Fruit fly (Drosophila melanogaster) whole organism, prepupa: ENCODE measurements around the gene COX7AL2.

Experiments used
- CG10631 ChIP-seq: fragments of 200-800 bp; sonication (Bioruptor generic); optimal IDR thresholded peaks from 2 replicates; lab custom pipeline; 2016; ENCODE audit warnings: missing biosample characterization, missing genetic modification characterization
- CG10669 ChIP-seq: fragments of 200-800 bp; sonication (Bioruptor generic); optimal IDR thresholded peaks from 3 replicates; lab custom pipeline; 2018; ENCODE audit warnings: missing biosample characterization, mild to moderate bottlenecking, missing genetic modification characterization, moderate library complexity
- CG11294 ChIP-seq: fragments of 200-800 bp; sonication (Bioruptor generic); IDR thresholded peaks from 2 replicates; pipeline ENCODE4 v1.3.6; 2022; ENCODE audit warnings: missing biosample characterization, missing genetic modification characterization
- CG11762 ChIP-seq: fragments of 200-800 bp; sonication (Bioruptor generic); optimal IDR thresholded peaks from 3 replicates; lab custom pipeline; 2016; ENCODE audit warnings: missing biosample characterization, missing genetic modification characterization; ENCODE audit not compliant: insufficient read depth
- CG11902 ChIP-seq: fragments of 200-800 bp; sonication (Bioruptor generic); optimal IDR thresholded peaks from 3 replicates; lab custom pipeline; 2016; ENCODE audit warnings: missing biosample characterization, missing genetic modification characterization
- CG15336 ChIP-seq: fragments of 200-800 bp; sonication (Bioruptor generic); IDR thresholded peaks from 2 replicates; pipeline ENCODE4 v1.3.6; 2022; ENCODE audit warnings: missing biosample characterization, missing genetic modification characterization
- CG1621 ChIP-seq: fragments of 200-800 bp; sonication (Bioruptor generic); optimal IDR thresholded peaks from 3 replicates; lab custom pipeline; 2018; ENCODE audit warnings: missing biosample characterization, mild to moderate bottlenecking, missing genetic modification characterization
- CG16779 ChIP-seq: fragments of 200-800 bp; sonication (Bioruptor generic); optimal IDR thresholded peaks from 3 replicates; lab custom pipeline; 2017; ENCODE audit warnings: missing biosample characterization, mild to moderate bottlenecking, missing genetic modification characterization
- CG3032 ChIP-seq: fragments of 200-800 bp; optimal IDR thresholded peaks from 2 replicates; lab custom pipeline; 2019; ENCODE audit warnings: missing biosample characterization, mild to moderate bottlenecking, missing genetic modification characterization, moderate library complexity
- CG31627 ChIP-seq: fragments of 200-800 bp; sonication (Bioruptor generic); optimal IDR thresholded peaks from 3 replicates; lab custom pipeline; 2016; ENCODE audit warnings: missing biosample characterization, missing genetic modification characterization
- CG32006 ChIP-seq: fragments of 200-800 bp; sonication (Bioruptor generic); optimal IDR thresholded peaks from 3 replicates; lab custom pipeline; 2017; ENCODE audit warnings: missing biosample characterization, mild to moderate bottlenecking, missing genetic modification characterization
- CG3919 ChIP-seq: fragments of 200-800 bp; sonication (Bioruptor generic); optimal IDR thresholded peaks from 3 replicates; lab custom pipeline; 2016; ENCODE audit warnings: missing biosample characterization, missing genetic modification characterization
- CG4318 ChIP-seq: fragments of 200-800 bp; sonication (Bioruptor generic); optimal IDR thresholded peaks from 3 replicates; lab custom pipeline; 2017; ENCODE audit warnings: missing biosample characterization, mild to moderate bottlenecking, missing genetic modification characterization
- CG6792 ChIP-seq: fragments of 200-800 bp; sonication (Bioruptor generic); optimal IDR thresholded peaks from 3 replicates; lab custom pipeline; 2016; ENCODE audit warnings: missing biosample characterization, missing genetic modification characterization
- CG6808 ChIP-seq: fragments of 200-800 bp; sonication (Bioruptor generic); optimal IDR thresholded peaks from 3 replicates; lab custom pipeline; 2017; ENCODE audit warnings: missing biosample characterization, missing genetic modification characterization, mild to moderate bottlenecking, moderate library complexity, missing genetic modification reagents
- CG6854 ChIP-seq: fragments of 200-800 bp; sonication (Bioruptor generic); optimal IDR thresholded peaks from 2 replicates; lab custom pipeline; 2017; ENCODE audit warnings: missing biosample characterization, mild to moderate bottlenecking, missing genetic modification characterization
- CG7368 ChIP-seq: fragments of 200-800 bp; sonication (Bioruptor generic); optimal IDR thresholded peaks from 3 replicates; lab custom pipeline; 2016; ENCODE audit warnings: missing biosample characterization, missing genetic modification characterization
- CG8119 ChIP-seq: fragments of 200-800 bp; sonication (Bioruptor generic); IDR thresholded peaks from 3 replicates; pipeline ENCODE4 v1.3.6; 2022; ENCODE audit warnings: missing biosample characterization, missing genetic modification characterization
- CG8319 ChIP-seq: fragments of 200-800 bp; sonication (Bioruptor generic); optimal IDR thresholded peaks from 3 replicates; lab custom pipeline; 2016; ENCODE audit warnings: missing biosample characterization, missing genetic modification characterization
- CG8632 ChIP-seq: fragments of 200-800 bp; sonication (Bioruptor generic); optimal IDR thresholded peaks from 3 replicates; lab custom pipeline; 2016; ENCODE audit warnings: missing biosample characterization, missing genetic modification characterization
- CG9139 ChIP-seq: fragments of 200-800 bp; sonication (Bioruptor generic); optimal IDR thresholded peaks from 3 replicates; lab custom pipeline; 2017; ENCODE audit warnings: missing biosample characterization, mild to moderate bottlenecking, missing genetic modification characterization
- Eip75B ChIP-seq: fragments of 200-800 bp; sonication (Bioruptor generic); optimal IDR thresholded peaks from 3 replicates; lab custom pipeline; 2016; ENCODE audit warnings: missing biosample characterization, missing genetic modification characterization
- Eip78C ChIP-seq: fragments of 200-800 bp; sonication (Bioruptor generic); peaks from one replicate; lab custom pipeline; 2016; ENCODE audit warnings: missing biosample characterization, missing genetic modification characterization
- Eip93F ChIP-seq: fragments of 200-800 bp; sonication (Bioruptor generic); optimal IDR thresholded peaks from 2 replicates; lab custom pipeline; 2016; ENCODE audit warnings: missing biosample characterization, mild to moderate bottlenecking, missing genetic modification characterization
- Ets21C ChIP-seq: fragments of 200-800 bp; sonication (Bioruptor generic); optimal IDR thresholded peaks from 3 replicates; lab custom pipeline; 2016; ENCODE audit warnings: missing biosample characterization, missing genetic modification characterization
- Ets96B ChIP-seq: fragments of 200-800 bp; optimal IDR thresholded peaks from 2 replicates; lab custom pipeline; 2019; ENCODE audit warnings: missing biosample characterization, mild to moderate bottlenecking, missing genetic modification characterization, moderate library complexity
- Hr38 ChIP-seq: sonication (Bioruptor generic); optimal IDR thresholded peaks from 2 replicates; lab custom pipeline; 2016; ENCODE audit warnings: missing biosample characterization, missing genetic modification characterization
- Hr39 ChIP-seq: fragments of 200-800 bp; sonication (Bioruptor generic); optimal IDR thresholded peaks from 2 replicates; lab custom pipeline; 2016; ENCODE audit warnings: missing biosample characterization, missing genetic modification characterization
- Lpt ChIP-seq: fragments of 200-800 bp; sonication (Bioruptor generic); optimal IDR thresholded peaks from 3 replicates; lab custom pipeline; 2016; ENCODE audit warnings: missing biosample characterization, missing genetic modification characterization
- Met ChIP-seq: fragments of 200-800 bp; sonication (Bioruptor generic); optimal IDR thresholded peaks from 3 replicates; lab custom pipeline; 2016; ENCODE audit warnings: missing biosample characterization, missing genetic modification characterization
- Smox ChIP-seq: fragments of 200-800 bp; sonication (Bioruptor generic); optimal IDR thresholded peaks from 3 replicates; lab custom pipeline; 2016; ENCODE audit warnings: missing biosample characterization, missing genetic modification characterization
- Sox102F ChIP-seq: fragments of 200-800 bp; sonication (Bioruptor generic); optimal IDR thresholded peaks from 2 replicates; lab custom pipeline; 2016; ENCODE audit warnings: missing biosample characterization, mild to moderate bottlenecking, missing genetic modification characterization
- Sox15 ChIP-seq: fragments of 200-800 bp; sonication (Bioruptor generic); optimal IDR thresholded peaks from 3 replicates; lab custom pipeline; 2016; ENCODE audit warnings: missing biosample characterization, missing genetic modification characterization
- achi ChIP-seq: fragments of 200-800 bp; sonication (Bioruptor generic); optimal IDR thresholded peaks from 3 replicates; lab custom pipeline; 2016; ENCODE audit warnings: missing biosample characterization, missing genetic modification characterization
- acj6 ChIP-seq: fragments of 200-800 bp; sonication (Bioruptor generic); optimal IDR thresholded peaks from 3 replicates; lab custom pipeline; 2016; ENCODE audit warnings: missing biosample characterization, missing genetic modification characterization
- cyc ChIP-seq: fragments of 200-800 bp; sonication (Bioruptor generic); optimal IDR thresholded peaks from 3 replicates; lab custom pipeline; 2016; ENCODE audit warnings: missing biosample characterization, missing genetic modification characterization
- dsx ChIP-seq: fragments of 200-800 bp; optimal IDR thresholded peaks from 3 replicates; lab custom pipeline; 2019; ENCODE audit warnings: missing biosample characterization, mild to moderate bottlenecking, missing genetic modification characterization, moderate library complexity; ENCODE audit not compliant: poor library complexity, severe bottlenecking
- eg ChIP-seq: fragments of 200-800 bp; sonication (Bioruptor generic); IDR thresholded peaks from 3 replicates; pipeline ENCODE4 v1.3.6; 2022; ENCODE audit warnings: missing biosample characterization, missing genetic modification characterization
- esn ChIP-seq: fragments of 200-800 bp; sonication (Bioruptor generic); optimal IDR thresholded peaks from 2 replicates; lab custom pipeline; 2016; ENCODE audit warnings: missing biosample characterization, mild to moderate bottlenecking, missing genetic modification characterization, moderate library complexity
- fd59A ChIP-seq: fragments of 200-800 bp; sonication (Bioruptor generic); optimal IDR thresholded peaks from 2 replicates; lab custom pipeline; 2017; ENCODE audit warnings: missing biosample characterization, mild to moderate bottlenecking, missing genetic modification characterization, missing genetic modification reagents
- fd85E ChIP-seq: fragments of 200-800 bp; sonication (Bioruptor generic); optimal IDR thresholded peaks from 3 replicates; lab custom pipeline; 2016; ENCODE audit warnings: missing biosample characterization, missing genetic modification characterization
- fkh ChIP-seq: fragments of 200-800 bp; sonication (Bioruptor generic); optimal IDR thresholded peaks from 3 replicates; lab custom pipeline; 2017; ENCODE audit warnings: missing biosample characterization, mild to moderate bottlenecking, missing genetic modification characterization, moderate library complexity
- lz ChIP-seq: fragments of 200-800 bp; sonication (Bioruptor generic); optimal IDR thresholded peaks from 3 replicates; lab custom pipeline; 2016; ENCODE audit warnings: missing biosample characterization, missing genetic modification characterization
- net ChIP-seq: fragments of 200-800 bp; sonication (Bioruptor generic); optimal IDR thresholded peaks from 3 replicates; lab custom pipeline; 2016; ENCODE audit warnings: missing biosample characterization, missing genetic modification characterization
- pdm3 ChIP-seq: fragments of 200-800 bp; sonication (Bioruptor generic); optimal IDR thresholded peaks from 3 replicates; lab custom pipeline; 2016; ENCODE audit warnings: missing biosample characterization, missing genetic modification characterization
- salr ChIP-seq, 2 experiments: fragments of 200-800 bp; sonication (Bioruptor generic); optimal IDR thresholded peaks; 3 replicates each; lab custom pipeline; 2016 to 2018; ENCODE audit warnings: missing biosample characterization in 2 of 2, missing genetic modification characterization in 2 of 2, mild to moderate bottlenecking in 1 of 2
- ss ChIP-seq, 2 experiments: fragments of 200-800 bp; sonication (Bioruptor generic); optimal IDR thresholded peaks; 2 replicates in 1 of 2; 3 replicates in 1 of 2; lab custom pipeline; 2017 to 2018; ENCODE audit warnings: mild to moderate bottlenecking in 2 of 2, missing biosample characterization in 2 of 2, missing genetic modification characterization in 2 of 2, moderate library complexity in 1 of 2
- svp ChIP-seq: fragments of 200-800 bp; sonication (Bioruptor generic); peaks from one replicate; lab custom pipeline; 2016; ENCODE audit warnings: missing biosample characterization, missing genetic modification characterization
- vri ChIP-seq: fragments of 200-800 bp; sonication (Bioruptor generic); optimal IDR thresholded peaks from 3 replicates; lab custom pipeline; 2016; ENCODE audit warnings: missing biosample characterization, mild to moderate bottlenecking, missing genetic modification characterization

COX7AL2 gene

DNA sequence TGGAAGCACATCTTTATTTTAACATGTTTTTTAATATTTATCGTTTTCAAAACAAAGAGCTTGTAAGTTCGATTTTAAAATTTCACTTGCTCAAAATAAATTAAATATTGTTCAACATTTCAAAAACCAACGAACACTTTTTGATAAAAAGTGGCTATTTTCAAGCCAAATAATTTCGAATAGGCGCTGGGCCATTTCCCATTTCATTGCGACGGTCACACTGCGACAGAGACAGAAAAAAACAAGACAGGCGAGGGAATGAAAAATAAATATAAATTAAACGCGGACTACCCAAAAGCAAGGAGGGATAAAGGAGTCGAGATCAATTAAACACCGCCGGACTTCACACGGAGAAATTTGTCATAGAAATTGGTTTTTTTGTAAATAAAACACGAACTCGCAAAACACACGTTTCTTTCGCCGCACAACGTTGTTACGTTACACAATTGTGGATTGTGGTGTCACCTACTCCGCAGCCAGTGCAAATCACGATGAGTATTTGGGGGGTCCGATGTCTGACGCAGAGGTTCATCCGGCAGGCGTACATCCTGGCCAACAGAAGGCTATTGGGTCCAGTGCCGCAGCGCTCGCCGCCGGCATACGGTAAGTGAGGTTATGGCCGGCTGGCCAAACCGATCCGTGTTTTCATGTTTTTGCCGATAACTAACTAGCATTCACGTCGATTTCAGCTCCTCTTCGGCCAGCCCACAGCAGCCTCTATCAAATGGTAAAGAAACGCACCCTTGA, 46.0 kb downstream of the COX7AL2 start, which contains the start of gene AIF:
AIF (plus strand) TSS at position 211 of the 747 bp plus-strand sequence.
- TF ChIP-seq CG1621 (tag; lab: Kevin White, UChicago) (peak; percentile 100), CG31627 (GFP tag; lab: Kevin White, UChicago) (no peak), esn (GFP tag; lab: Kevin White, UChicago) (peak; percentile 29), eg (GFP tag; lab: Robert Waterston, UW) (no peak), vri (no peak)

DNA sequence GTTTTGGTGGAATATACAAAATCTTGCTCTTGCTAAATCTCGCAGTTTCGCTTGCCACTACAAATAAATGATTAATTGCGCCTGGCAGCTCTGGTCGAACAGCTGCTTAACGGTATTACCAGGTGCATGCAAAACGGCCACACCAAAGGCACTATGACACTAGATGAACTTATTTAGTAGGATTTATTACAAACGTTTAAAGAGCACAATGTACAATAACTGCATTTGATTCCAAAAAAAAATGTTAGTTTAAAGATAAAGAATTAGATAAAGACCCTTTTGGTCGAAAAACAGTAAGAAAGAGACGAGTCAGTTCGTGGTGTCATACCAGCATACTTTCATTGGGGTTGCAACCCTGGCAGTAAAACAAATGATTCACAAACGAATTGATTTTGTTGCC, 50.5 kb downstream of the COX7AL2 start, which contains the start of the genes CG11723 and Tbcd:
CG11723 (minus strand) TSS at position 68 of the 400 bp plus-strand sequence.
Tbcd (plus strand) TSS at position 311 of the 400 bp plus-strand sequence.
- TF ChIP-seq svp (GFP tag; lab: Kevin White, UChicago): no peak
- peak; percentile 92 for TF ChIP-seq CG3032 (tag; lab: Kevin White, UChicago)
- no peak for TF ChIP-seq CG10669 (GFP tag; lab: Kevin White, UChicago)
- no peak for TF ChIP-seq Lpt (GFP tag; lab: Kevin White, UChicago)
- TF ChIP-seq achi (GFP tag; lab: Kevin White, UChicago): no peak
- TF ChIP-seq pdm3 (GFP tag; lab: Kevin White, UChicago): no peak
- no peak for TF ChIP-seq CG6808
- no peak for TF ChIP-seq Smox (GFP tag; lab: Kevin White, UChicago)
- no peak for TF ChIP-seq CG8319 (GFP tag; lab: Kevin White, UChicago)
- TF ChIP-seq CG7368 (GFP tag; lab: Kevin White, UChicago): no peak
- no peak for TF ChIP-seq CG3919 (GFP tag; lab: Kevin White, UChicago)
- no peak for TF ChIP-seq CG9139 (GFP tag; lab: Kevin White, UChicago)
- TF ChIP-seq fkh (GFP tag; lab: Kevin White, UChicago): no peak
- no peak for TF ChIP-seq Ets21C (GFP tag; lab: Kevin White, UChicago)
- peak in 1 of 2 experiments; percentile 85 for TF ChIP-seq salr (GFP tag; optimal IDR thresholded peaks at IDR 0.05; lab: Kevin White, UChicago)
- peak; percentile 94 for TF ChIP-seq Sox15 (GFP tag; lab: Kevin White, UChicago)
- TF ChIP-seq cyc: peak; percentile 94
- TF ChIP-seq CG8119: peak; percentile 93
- peak; percentile 63 for TF ChIP-seq CG6854 (GFP tag; lab: Kevin White, UChicago)
- peak; percentile 96 for TF ChIP-seq lz
- TF ChIP-seq fd85E: no peak
- peak; percentile 62 for TF ChIP-seq Hr38 (GFP tag; lab: Kevin White, UChicago)
- TF ChIP-seq vri: no peak
- no peak for TF ChIP-seq CG16779 (tag; lab: Kevin White, UChicago)
- TF ChIP-seq CG4318: no peak
- peak; percentile 98 for TF ChIP-seq Eip78C
- TF ChIP-seq Hr39 (GFP tag; lab: Kevin White, UChicago): peak; percentile 95
- TF ChIP-seq ss (GFP tag; optimal IDR thresholded peaks at IDR 0.05; lab: Kevin White, UChicago): no peak
- no peak for TF ChIP-seq Sox102F (GFP tag; lab: Kevin White, UChicago)
- TF ChIP-seq CG10631 (GFP tag; lab: Kevin White, UChicago): no peak
- TF ChIP-seq CG11294 (GFP tag; lab: Robert Waterston, UW): peak; percentile 91
- peak; percentile 97 for TF ChIP-seq eg (GFP tag; lab: Robert Waterston, UW)
- peak; percentile 91 for TF ChIP-seq CG11902 (GFP tag; lab: Kevin White, UChicago)
- TF ChIP-seq CG15336 (GFP tag; lab: Robert Waterston, UW): peak; percentile 95
- TF ChIP-seq Eip93F (GFP tag; lab: Kevin White, UChicago): peak; percentile 68
- TF ChIP-seq acj6 (GFP tag; lab: Kevin White, UChicago): peak; percentile 91
- TF ChIP-seq CG11762 (GFP tag; lab: Kevin White, UChicago): peak; percentile 86
- TF ChIP-seq dsx: peak; percentile 89
- TF ChIP-seq Ets96B: peak; percentile 93
- peak; percentile 91 for TF ChIP-seq net (GFP tag; lab: Kevin White, UChicago)
- TF ChIP-seq CG6792 (GFP tag; lab: Kevin White, UChicago): peak; percentile 92
- TF ChIP-seq Eip75B (GFP tag; lab: Kevin White, UChicago): no peak
- peak; percentile 86 for TF ChIP-seq fd59A (GFP tag; lab: Kevin White, UChicago)
- TF ChIP-seq CG32006 (GFP tag; lab: Kevin White, UChicago): peak; percentile 93
- TF ChIP-seq Met (GFP tag; lab: Kevin White, UChicago): no peak
- TF ChIP-seq CG8632 (GFP tag; lab: Kevin White, UChicago): peak; percentile 91
